Fruit fly (Drosophila melanogaster) whole organism, pupa: Measurements from ENCODE around the gene CG13047.

Experiments used
- CG12605 ChIP-seq: fragments of 200-800 bp; sonication (Bioruptor generic); IDR thresholded peaks from 2 replicates; pipeline ENCODE4 v1.3.6; 2022; ENCODE audit warnings: missing biosample characterization, missing genetic modification characterization
- CG13204 ChIP-seq: fragments of 200-800 bp; sonication (Bioruptor generic); optimal IDR thresholded peaks from 2 replicates; lab custom pipeline; 2018; ENCODE audit warnings: missing biosample characterization, mild to moderate bottlenecking, missing genetic modification characterization, moderate library complexity
- EcR ChIP-seq: fragments of 200-800 bp; sonication (Bioruptor generic); optimal IDR thresholded peaks from 3 replicates; lab custom pipeline; 2019; ENCODE audit warnings: missing biosample characterization, missing genetic modification characterization, mild to moderate bottlenecking, moderate library complexity, missing genetic modification reagents

dm6 chr3L:16303982-16304381, 18.8 kb upstream of the CG13047 start, which contains the start of gene CG43249:
- no peak for TF ChIP-seq CG12605 (GFP tag; lab: Robert Waterston, UW)
- no peak for TF ChIP-seq EcR
- no peak for TF ChIP-seq CG13204 (GFP tag; lab: Kevin White, UChicago)
